Fruit fly (Drosophila melanogaster) whole organism, pupa: Measurements from ENCODE around the gene Obp19d.

Experiments used
- CG10348 ChIP-seq: fragments of 200-800 bp; sonication (Bioruptor generic); IDR thresholded peaks from 2 replicates; pipeline ENCODE4 v1.3.6; 2022; ENCODE audit warnings: missing biosample characterization, missing genetic modification characterization
- CG12605 ChIP-seq: fragments of 200-800 bp; sonication (Bioruptor generic); IDR thresholded peaks from 2 replicates; pipeline ENCODE4 v1.3.6; 2022; ENCODE audit warnings: missing biosample characterization, missing genetic modification characterization
- CG13204 ChIP-seq: fragments of 200-800 bp; sonication (Bioruptor generic); optimal IDR thresholded peaks from 2 replicates; lab custom pipeline; 2018; ENCODE audit warnings: missing biosample characterization, mild to moderate bottlenecking, missing genetic modification characterization, moderate library complexity
- CG14655 ChIP-seq: fragments of 200-800 bp; sonication (Bioruptor generic); optimal IDR thresholded peaks from 3 replicates; lab custom pipeline; 2017; ENCODE audit warnings: mild to moderate bottlenecking, missing biosample characterization, missing genetic modification reagents, missing genetic modification characterization
- CG15710 ChIP-seq: fragments of 200-800 bp; sonication (Bioruptor generic); optimal IDR thresholded peaks from 2 replicates; lab custom pipeline; 2018; ENCODE audit warnings: missing biosample characterization, mild to moderate bottlenecking, missing genetic modification characterization, moderate library complexity
- CG17806 ChIP-seq: fragments of 200-800 bp; sonication (Bioruptor generic); optimal IDR thresholded peaks from 2 replicates; lab custom pipeline; 2018; ENCODE audit warnings: missing biosample characterization, mild to moderate bottlenecking, missing genetic modification characterization, moderate library complexity
- CG32121 ChIP-seq: fragments of 200-800 bp; sonication (Bioruptor generic); IDR thresholded peaks from 2 replicates; pipeline ENCODE4 v1.3.6; 2022; ENCODE audit warnings: missing biosample characterization, missing genetic modification characterization
- CG34367 ChIP-seq: fragments of 200-800 bp; sonication (Bioruptor generic); optimal IDR thresholded peaks from 2 replicates; lab custom pipeline; 2018; ENCODE audit warnings: missing biosample characterization, mild to moderate bottlenecking, missing genetic modification characterization
- CG4496 ChIP-seq: fragments of 200-800 bp; sonication (Bioruptor generic); IDR thresholded peaks from 3 replicates; pipeline ENCODE4 v1.3.6; 2022; ENCODE audit warnings: missing biosample characterization, missing genetic modification characterization
- CG8301 ChIP-seq: fragments of 200-800 bp; sonication (Bioruptor generic); optimal IDR thresholded peaks from 2 replicates; lab custom pipeline; 2018; ENCODE audit warnings: missing biosample characterization, mild to moderate bottlenecking, missing genetic modification characterization
- CG9948 ChIP-seq: fragments of 200-800 bp; sonication (Bioruptor generic); optimal IDR thresholded peaks from 2 replicates; lab custom pipeline; 2018; ENCODE audit warnings: missing biosample characterization, mild to moderate bottlenecking, missing genetic modification characterization, moderate library complexity
- D1 ChIP-seq: fragments of 200-800 bp; sonication (Bioruptor generic); optimal IDR thresholded peaks from 2 replicates; lab custom pipeline; 2018; ENCODE audit warnings: missing biosample characterization, mild to moderate bottlenecking, missing genetic modification characterization, moderate library complexity
- EcR ChIP-seq: fragments of 200-800 bp; sonication (Bioruptor generic); optimal IDR thresholded peaks from 3 replicates; lab custom pipeline; 2019; ENCODE audit warnings: missing biosample characterization, missing genetic modification characterization, mild to moderate bottlenecking, moderate library complexity, missing genetic modification reagents
- Ets98B ChIP-seq: fragments of 200-800 bp; sonication (Bioruptor generic); IDR thresholded peaks from 2 replicates; pipeline ENCODE4 v1.3.6; 2022; ENCODE audit warnings: missing biosample characterization, missing genetic modification characterization
- Pif1A ChIP-seq: fragments of 200-800 bp; sonication (Bioruptor generic); optimal IDR thresholded peaks from 3 replicates; lab custom pipeline; 2016; ENCODE audit warnings: missing biosample characterization, missing genetic modification characterization
- Pif1B ChIP-seq: fragments of 200-800 bp; sonication (Bioruptor generic); optimal IDR thresholded peaks from 3 replicates; lab custom pipeline; 2016; ENCODE audit warnings: missing biosample characterization, missing genetic modification characterization
- Snoo ChIP-seq: fragments of 200-800 bp; sonication (Bioruptor generic); optimal IDR thresholded peaks from 3 replicates; lab custom pipeline; 2017; ENCODE audit warnings: missing biosample characterization, mild to moderate bottlenecking, missing genetic modification characterization, inconsistent platforms
- fd96Ca ChIP-seq: fragments of 200-800 bp; sonication (Bioruptor generic); IDR thresholded peaks from 3 replicates; pipeline ENCODE4 v1.3.6; 2022; ENCODE audit warnings: missing biosample characterization, missing genetic modification characterization
- gl ChIP-seq: fragments of 200-800 bp; sonication (Bioruptor generic); optimal IDR thresholded peaks from 2 replicates; lab custom pipeline; 2018; ENCODE audit warnings: missing biosample characterization, mild to moderate bottlenecking, missing genetic modification characterization
- rn ChIP-seq: fragments of 200-800 bp; sonication (Bioruptor generic); IDR thresholded peaks from 2 replicates; pipeline ENCODE4 v1.3.6; 2022; ENCODE audit warnings: missing biosample characterization, missing genetic modification characterization

The Obp19d gene

dm6 chrX:20419313-20419712 is at the start of gene Obp19d:
Gene Obp19d, plus strand, starts transcription at chrX:20419613.
- no peak for TF ChIP-seq CG12605
- TF ChIP-seq CG9948 (tag; lab: Kevin White, UChicago) = no peak
- TF ChIP-seq fd96Ca (GFP tag; lab: Robert Waterston, UW) = no peak
- TF ChIP-seq Ets98B (GFP tag; lab: Robert Waterston, UW) = no peak
- TF ChIP-seq Pif1A (GFP tag; lab: Kevin White, UChicago) = no peak
- no peak for TF ChIP-seq CG17806
- no peak for TF ChIP-seq CG32121 (GFP tag; lab: Robert Waterston, UW)
- no peak for TF ChIP-seq CG4496 (GFP tag; lab: Robert Waterston, UW)
- no peak for TF ChIP-seq rn (GFP tag; lab: Robert Waterston, UW)
- no peak for TF ChIP-seq CG10348 (GFP tag; lab: Robert Waterston, UW)

- TF ChIP-seq CG34367 (tag; lab: Kevin White, UChicago) (no peak), CG14655 (no peak), D1 (no peak), CG32121 (GFP tag; lab: Robert Waterston, UW) (no peak)
Observed at dm6 chrX:20376422-20376821, 43.0 kb upstream of the Obp19d start, which contains the start of gene CG12679. Gene CG12679, minus strand, starts transcription at chrX:20376522.

- TF ChIP-seq gl = no peak
- no peak for TF ChIP-seq CG4496 (GFP tag; lab: Robert Waterston, UW)
- no peak for TF ChIP-seq fd96Ca (GFP tag; lab: Robert Waterston, UW)
- TF ChIP-seq Snoo (tag; lab: Kevin White, UChicago) = no peak
- no peak for TF ChIP-seq CG34367 (tag; lab: Kevin White, UChicago)
- no peak for TF ChIP-seq CG15710
- no peak for TF ChIP-seq CG9948 (tag; lab: Kevin White, UChicago)
- TF ChIP-seq CG10348 (GFP tag; lab: Robert Waterston, UW) = no peak
- TF ChIP-seq Pif1B (GFP tag; lab: Kevin White, UChicago) = no peak
- TF ChIP-seq CG8301 (tag; lab: Kevin White, UChicago) = no peak
- TF ChIP-seq CG12605 = no peak
- no peak for TF ChIP-seq CG32121 (GFP tag; lab: Robert Waterston, UW)
- TF ChIP-seq Ets98B (GFP tag; lab: Robert Waterston, UW) = no peak
- TF ChIP-seq, all 21 proteins: peak for 0
Observed at dm6 chrX:20385865-20386264, 33.5 kb upstream of the Obp19d start.

- TF ChIP-seq CG9948 (tag; lab: Kevin White, UChicago) (no peak), CG8301 (tag; lab: Kevin White, UChicago) (no peak), Snoo (tag; lab: Kevin White, UChicago) (no peak), CG4496 (GFP tag; lab: Robert Waterston, UW) (no peak), rn (GFP tag; lab: Robert Waterston, UW) (no peak), CG13204 (GFP tag; lab: Kevin White, UChicago) (no peak), EcR (GFP tag; lab: Kevin White, UChicago) (no peak), gl (no peak), Pif1A (GFP tag; lab: Kevin White, UChicago) (no peak)
Observed at dm6 chrX:20389633-20390032, 29.8 kb upstream of the Obp19d start.

- TF ChIP-seq CG4496 (GFP tag; lab: Robert Waterston, UW) (no peak), CG9948 (tag; lab: Kevin White, UChicago) (no peak)
Observed at dm6 chrX:20390706-20391105, 28.7 kb upstream of the Obp19d start, which contains the start of gene jb. Gene jb, minus strand, starts transcription at chrX:20390806.

- no peak for TF ChIP-seq CG17806
- no peak for TF ChIP-seq CG15710
- no peak for TF ChIP-seq CG4496 (GFP tag; lab: Robert Waterston, UW)
- no peak for TF ChIP-seq EcR (GFP tag; lab: Kevin White, UChicago)
- TF ChIP-seq rn (GFP tag; lab: Robert Waterston, UW) = no peak
Observed at dm6 chrX:20391230-20391629, 28.2 kb upstream of the Obp19d start.

dm6 chrX:20393580-20393979 is 25.8 kb upstream of the Obp19d start, which contains the start of gene Syx16:
Gene Syx16, minus strand, starts transcription at chrX:20393751.
- TF ChIP-seq CG10348 (GFP tag; lab: Robert Waterston, UW) (no peak), CG8301 (tag; lab: Kevin White, UChicago) (no peak), Snoo (tag; lab: Kevin White, UChicago) (no peak), CG13204 (GFP tag; lab: Kevin White, UChicago) (no peak), CG17806 (no peak), CG12605 (no peak), Pif1A (GFP tag; lab: Kevin White, UChicago) (no peak), EcR (GFP tag; lab: Kevin White, UChicago) (no peak), CG34367 (tag; lab: Kevin White, UChicago) (no peak)
- TF ChIP-seq, all 21 proteins: peak for 0
